Fruit fly (Drosophila melanogaster) Kc167 (cell line): ENCODE measurements around the gene CG10274.
"Not testable (repeated sequence)": the region's sequence is repeated elsewhere in the genome, so short reads cannot be mapped to it uniquely, and the experiment has no call there.

Source experiments
- Myc ChIP-seq: fragments of >200 bp; optimal IDR thresholded peaks from 2 replicates; lab custom pipeline; 2017; ENCODE audit warnings: missing external identifiers
- Sin3A ChIP-seq: fragments of >200 bp; optimal IDR thresholded peaks from 2 replicates; lab custom pipeline; 2018; ENCODE audit warnings: missing external identifiers
- h ChIP-seq: fragments of >200 bp; optimal IDR thresholded peaks from 3 replicates; lab custom pipeline; 2018; ENCODE audit warnings: missing external identifiers
- insv ChIP-seq: fragments of >200 bp; optimal IDR thresholded peaks from 3 replicates; lab custom pipeline; 2018; ENCODE audit warnings: missing external identifiers
- psq ChIP-seq: fragments of >200 bp; optimal IDR thresholded peaks from 2 replicates; lab custom pipeline; 2017; ENCODE audit warnings: missing external identifiers
- ttk ChIP-seq: sonication (Bioruptor generic); optimal IDR thresholded peaks from 2 replicates; lab custom pipeline; 2017; ENCODE audit warnings: missing external identifiers

Gene CG10274

DNA sequence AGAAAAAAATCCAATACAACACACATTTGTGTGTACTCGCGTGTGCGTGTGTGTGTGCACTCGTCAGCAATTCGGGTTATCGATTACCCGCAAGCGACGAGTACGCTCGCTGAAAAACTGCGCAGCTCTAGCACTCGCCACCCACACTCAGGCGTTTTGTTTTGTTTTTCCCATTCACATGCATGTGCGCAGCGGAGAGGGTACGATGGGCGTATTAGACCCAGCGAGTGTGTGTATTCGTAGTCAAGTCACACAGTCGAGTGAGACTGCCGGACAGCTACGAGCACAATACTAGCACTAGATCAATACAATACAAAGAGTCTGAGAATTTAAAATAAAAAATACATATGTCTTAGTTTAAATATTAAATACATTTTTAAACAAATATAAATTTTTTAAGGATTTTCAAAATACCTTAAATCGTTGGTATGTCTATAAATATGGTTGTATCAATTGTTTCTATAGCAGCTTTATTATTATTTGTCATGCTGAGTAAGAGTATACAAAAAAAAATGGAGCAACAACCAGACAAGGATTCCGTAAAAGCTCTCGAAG lies 3.3 kb upstream of the CG10274 start, which contains the start of the genes D19B and CG43293:
D19B (minus strand) TSS at position 37 of the 555 bp plus-strand sequence.
CG43293 (plus strand) TSS at position 306 of the 555 bp plus-strand sequence.
- TF ChIP-seq insv (lab: Kevin White, UChicago): no peak

DNA sequence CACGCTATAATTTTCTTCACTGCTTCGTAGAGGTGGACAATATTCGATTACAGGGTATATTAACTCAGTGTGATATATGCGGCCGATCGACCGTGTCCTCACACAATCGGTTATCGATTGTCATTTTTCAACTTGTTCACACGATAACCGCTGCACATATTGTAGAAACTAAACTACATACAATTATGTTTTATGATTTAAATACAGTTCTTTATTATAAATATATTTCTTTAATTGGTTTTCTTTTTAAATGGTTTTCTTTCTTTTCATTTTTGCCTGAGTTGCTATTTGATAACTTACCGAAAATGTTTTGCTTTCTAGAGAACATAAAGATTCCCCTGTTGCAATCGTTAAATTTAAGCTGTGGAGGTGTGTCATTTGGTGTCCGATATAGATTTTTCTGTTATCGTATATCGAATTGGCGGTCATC lies 7.8 kb downstream of the CG10274 start, which contains the start of the genes fmt and CG7376:
fmt (minus strand) TSS at position 55 of the 430 bp plus-strand sequence.
CG7376 (plus strand) TSS at position 423 of the 430 bp plus-strand sequence.
- TF ChIP-seq psq (no peak), Myc (lab: Kevin White, UChicago) (no peak)

DNA sequence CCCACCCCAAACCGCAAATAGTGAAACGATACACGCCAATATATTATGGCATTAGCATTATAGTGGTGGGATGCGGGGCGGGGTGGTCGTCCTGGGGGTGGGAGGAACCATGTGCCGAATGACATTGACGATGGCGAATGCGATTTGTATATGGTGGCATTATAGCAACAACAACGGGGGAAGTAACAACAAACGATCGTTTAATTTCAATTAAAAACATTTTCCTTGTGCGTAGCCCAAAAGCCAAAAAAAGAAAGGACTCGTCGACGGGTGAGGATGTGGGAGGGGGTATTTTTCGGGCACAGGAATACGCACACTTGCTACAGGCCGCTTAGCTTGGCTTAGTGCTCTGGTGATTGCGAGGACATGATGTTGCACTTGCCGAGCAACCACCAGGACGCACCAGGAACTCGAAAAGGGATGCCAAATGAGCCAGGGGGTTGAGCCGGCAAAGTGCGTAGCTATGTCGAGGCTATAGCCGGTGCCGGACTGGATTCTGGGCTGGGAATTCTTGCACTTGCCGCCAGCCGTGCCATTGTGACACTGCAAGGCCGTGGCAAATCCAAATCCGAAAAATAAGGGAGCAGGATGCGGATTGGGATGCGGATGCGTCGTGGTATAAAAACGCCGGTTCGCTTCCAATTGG lies 19.0 kb downstream of the CG10274 start, which contains the start of gene Prdm13:
Prdm13 (plus strand) TSS at position 645 of the 646 bp plus-strand sequence.
- TF ChIP-seq insv (lab: Kevin White, UChicago) (no peak), Sin3A (lab: Kevin White, UChicago) (no peak), psq (no peak), h (lab: Kevin White, UChicago) (no peak), ttk (lab: Kevin White, UChicago) (no peak)

DNA sequence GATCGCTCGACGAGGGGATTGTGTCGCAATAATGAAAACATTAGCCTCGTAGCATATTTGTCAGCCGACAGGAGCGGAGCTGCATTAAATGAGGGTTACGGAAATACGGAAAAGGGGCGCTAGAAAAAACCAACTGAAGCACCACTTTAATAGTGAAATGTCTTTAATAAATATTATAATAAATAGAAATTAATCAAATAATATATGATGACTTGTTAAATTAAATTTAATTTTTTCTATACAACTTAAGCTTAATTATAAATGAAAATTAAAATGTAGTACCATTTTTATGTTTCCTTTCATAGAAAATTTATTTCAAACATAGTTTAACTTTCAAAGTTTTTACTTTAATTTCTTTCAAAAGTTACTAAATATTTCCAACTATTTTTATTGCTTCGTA lies 19.6 kb downstream of the CG10274 start:
- no peak for TF ChIP-seq h (lab: Kevin White, UChicago)
- no peak for TF ChIP-seq ttk (lab: Kevin White, UChicago)
- no peak for TF ChIP-seq insv (lab: Kevin White, UChicago)
- no peak for TF ChIP-seq Sin3A (lab: Kevin White, UChicago)
- no peak for TF ChIP-seq Myc (lab: Kevin White, UChicago)
- no peak for TF ChIP-seq psq

DNA sequence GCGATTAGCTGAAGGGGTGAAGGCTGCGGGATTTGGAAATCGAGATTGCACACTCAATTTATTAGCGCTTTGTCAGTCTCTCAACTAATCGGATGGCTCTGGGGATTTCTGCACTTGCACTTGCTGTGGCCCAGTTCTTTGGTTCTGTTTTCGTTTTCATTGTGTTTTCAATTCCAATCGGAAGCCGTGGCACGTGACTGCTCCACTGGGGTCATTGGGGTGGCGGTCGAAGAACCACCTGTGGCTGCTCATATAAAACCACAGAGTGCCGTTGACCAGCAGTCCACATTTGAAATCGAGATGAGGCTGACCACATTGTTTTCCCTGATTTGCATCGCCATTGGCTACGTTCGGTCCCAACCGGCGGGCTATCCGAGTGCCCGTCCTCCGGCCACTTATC lies 21.1 kb downstream of the CG10274 start, which contains the start of gene Cpr65Az:
Cpr65Az (plus strand) TSS at position 301 of the 400 bp plus-strand sequence.
- TF ChIP-seq insv (lab: Kevin White, UChicago) (no peak), Myc (lab: Kevin White, UChicago) (no peak), Sin3A (lab: Kevin White, UChicago) (no peak), ttk (lab: Kevin White, UChicago) (no peak), h (lab: Kevin White, UChicago) (no peak)

DNA sequence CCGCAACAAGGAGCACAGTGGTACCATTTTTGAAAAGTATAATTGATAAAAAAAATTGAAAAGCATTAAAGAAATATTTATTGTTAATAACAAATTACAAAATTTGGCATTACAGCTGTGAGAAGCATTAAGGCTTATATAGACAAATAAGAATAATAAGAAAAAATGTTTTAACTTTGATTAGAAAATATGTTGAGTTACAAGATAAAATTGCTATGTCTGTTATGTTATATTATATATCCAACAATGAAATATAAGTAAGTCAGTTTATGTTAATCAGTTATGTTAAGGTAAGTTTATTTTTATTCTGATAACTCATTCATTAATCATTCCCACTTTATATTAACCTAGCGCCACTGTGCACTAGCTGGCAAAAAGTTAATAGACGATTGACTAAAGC lies 21.8 kb downstream of the CG10274 start:
- TF ChIP-seq psq (no peak), Myc (lab: Kevin White, UChicago) (no peak), insv (lab: Kevin White, UChicago) (no peak), h (lab: Kevin White, UChicago) (no peak)

DNA sequence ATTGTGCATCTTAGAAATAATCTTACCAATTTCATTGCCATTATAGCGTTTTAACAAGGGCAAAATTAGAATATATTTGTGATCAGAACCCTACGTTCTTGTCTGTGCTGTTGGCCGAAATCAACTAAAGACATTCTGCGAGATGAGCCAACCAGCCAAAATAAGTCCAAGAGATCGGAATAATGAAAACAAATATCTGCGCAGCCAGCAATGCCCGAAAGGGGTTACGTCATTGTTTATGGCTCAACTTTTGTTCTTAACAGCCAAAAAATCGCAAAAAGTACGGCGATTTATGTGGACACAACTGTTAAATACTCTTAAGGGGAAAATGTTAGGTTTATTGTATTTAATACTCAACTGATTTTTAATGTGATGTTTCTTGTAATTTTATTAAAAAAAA lies 23.1 kb downstream of the CG10274 start, which contains the start of gene Cpr65Ay:
Cpr65Ay (minus strand) TSS at position 101 of the 400 bp plus-strand sequence.
- TF ChIP-seq ttk (lab: Kevin White, UChicago) (no peak), insv (lab: Kevin White, UChicago) (no peak), Myc (lab: Kevin White, UChicago) (no peak), psq (no peak), h (lab: Kevin White, UChicago) (no peak), Sin3A (lab: Kevin White, UChicago) (no peak)

DNA sequence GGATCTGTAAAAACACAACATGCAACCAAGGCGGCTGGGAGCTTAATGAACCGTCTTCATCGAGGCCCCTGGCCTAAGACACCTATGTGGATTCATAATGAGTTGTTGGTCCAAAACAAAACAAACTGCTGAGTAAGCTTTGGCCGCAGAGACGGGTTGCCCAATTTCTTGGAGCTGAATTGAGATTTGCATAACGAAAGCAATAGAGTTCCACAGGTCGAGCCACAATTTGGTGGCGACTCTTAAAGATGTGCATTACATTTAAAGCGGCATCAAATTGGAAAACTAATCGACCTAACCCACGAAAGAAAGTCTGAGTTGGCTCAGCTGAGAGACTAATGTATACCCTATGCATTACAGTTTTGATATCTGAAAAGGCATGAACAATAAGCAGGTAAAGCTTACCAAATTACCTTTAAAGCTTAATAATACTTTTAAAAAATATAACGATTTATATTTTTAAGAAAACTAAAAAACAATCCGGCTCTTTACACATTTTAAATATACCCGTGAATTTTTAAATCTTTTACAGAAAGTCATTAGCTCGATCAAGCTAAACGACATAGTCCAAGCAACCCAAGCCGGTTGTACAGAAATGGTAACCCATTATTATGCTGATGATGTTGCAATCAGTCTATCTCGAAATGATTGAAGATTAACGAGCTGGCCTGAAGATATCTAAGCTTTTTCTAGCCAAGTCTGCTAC lies 24.1 kb downstream of the CG10274 start, which contains the start of gene CG13297:
CG13297 (minus strand) TSS at position 51 of the 706 bp plus-strand sequence.
- TF ChIP-seq h (lab: Kevin White, UChicago): no peak
- no peak for TF ChIP-seq insv (lab: Kevin White, UChicago)
- no peak for TF ChIP-seq Myc (lab: Kevin White, UChicago)
- no peak for TF ChIP-seq Sin3A (lab: Kevin White, UChicago)

DNA sequence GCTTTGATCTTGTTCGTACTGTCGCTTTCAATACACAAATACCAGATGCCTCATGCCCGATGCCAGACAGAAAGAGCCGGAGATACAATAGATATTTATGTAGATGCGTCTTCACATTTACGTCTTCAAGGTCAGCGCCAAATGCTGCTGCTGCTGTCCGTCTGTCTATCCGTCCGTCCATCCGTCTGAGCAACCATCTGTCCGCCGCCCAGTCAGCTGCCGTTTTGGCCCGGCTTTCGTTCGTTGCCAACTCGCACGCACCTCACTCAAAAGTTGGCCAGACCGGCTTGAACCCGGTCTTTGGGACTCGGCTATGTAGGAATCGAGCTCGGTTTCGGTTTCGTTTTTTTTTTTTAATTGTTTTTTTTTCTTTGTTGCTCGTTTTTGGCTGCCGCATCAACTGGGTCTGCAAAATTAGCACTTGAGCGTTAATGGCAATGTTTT lies 26.7 kb downstream of the CG10274 start:
- TF ChIP-seq h (lab: Kevin White, UChicago): no peak
- TF ChIP-seq psq: no peak
- no peak for TF ChIP-seq insv (lab: Kevin White, UChicago)
- no peak for TF ChIP-seq Sin3A (lab: Kevin White, UChicago)
- no peak for TF ChIP-seq Myc (lab: Kevin White, UChicago)
- TF ChIP-seq ttk (lab: Kevin White, UChicago): no peak

DNA sequence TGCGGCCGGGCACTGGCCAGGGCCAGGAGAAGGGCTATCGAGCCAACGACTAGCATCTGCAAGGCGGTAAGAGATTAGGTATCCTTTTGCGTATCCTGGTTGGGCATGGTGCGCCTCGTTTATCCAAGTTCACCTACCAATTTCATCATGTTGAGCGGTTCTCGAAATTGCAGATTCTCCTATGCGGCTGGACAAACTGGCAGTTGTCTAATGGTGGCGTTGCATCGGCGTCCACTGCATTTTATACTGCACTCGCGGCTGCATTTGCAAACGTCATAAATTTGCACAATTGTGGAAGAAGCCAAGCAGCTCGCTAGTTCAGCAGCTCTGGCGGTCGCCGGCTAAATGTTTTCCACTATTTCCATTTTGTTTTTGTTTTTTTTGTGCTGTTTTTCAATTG lies 29.1 kb downstream of the CG10274 start, which contains the start of gene Acp65Aa:
Acp65Aa (minus strand) TSS at position 215 of the 400 bp plus-strand sequence.
- TF ChIP-seq Myc (lab: Kevin White, UChicago) (no peak), Sin3A (lab: Kevin White, UChicago) (no peak), psq (no peak)

DNA sequence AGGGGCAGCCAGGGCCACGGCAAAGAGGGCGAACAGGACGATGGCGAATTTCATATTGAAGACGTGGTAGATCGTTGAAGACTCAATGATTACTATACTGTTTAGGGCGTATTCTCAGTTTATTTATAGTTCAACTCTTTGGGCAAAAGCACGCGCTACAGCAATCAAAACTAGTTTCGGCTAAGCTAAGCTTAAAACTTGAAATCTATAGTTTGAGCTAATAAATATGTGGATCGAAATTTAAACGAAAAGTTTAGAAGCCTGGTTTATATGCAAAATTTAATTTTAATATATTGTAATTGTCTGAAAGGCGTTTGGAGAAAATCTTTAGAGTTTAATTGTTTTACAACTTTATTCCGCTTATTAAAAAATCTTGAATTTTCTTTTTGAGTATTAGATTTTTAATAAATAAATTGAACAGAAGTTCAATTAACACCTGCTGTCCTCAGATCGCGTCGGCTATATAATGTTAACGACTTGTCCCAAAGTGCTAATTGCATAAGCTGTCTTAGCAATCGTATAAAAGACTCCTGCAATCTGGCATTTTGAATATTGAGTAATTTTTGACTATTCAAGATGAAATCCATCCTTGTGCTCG lies 30.8 kb downstream of the CG10274 start, which contains the start of the genes Cpr65Ax2 and Lcp65Aa:
Cpr65Ax2 (minus strand) TSS at position 101 of the 598 bp plus-strand sequence.
Lcp65Aa (plus strand) TSS at position 548 of the 598 bp plus-strand sequence.
- TF ChIP-seq ttk, Sin3A, Myc (lab: Kevin White, UChicago): not testable (repeated sequence)
